Worm (Caenorhabditis elegans) whole organism, late embryonic: ENCODE data around the gene clh-3.

Source experiments
- ama-1 ChIP-seq: fragments of 150-350 bp; optimal IDR thresholded peaks from 2 replicates; lab custom pipeline; 2014
- elt-2 ChIP-seq: sonication (generic microtip); optimal IDR thresholded peaks from 2 replicates; lab custom pipeline; 2016; ENCODE audit warnings: missing genetic modification reagents, missing genetic modification characterization, missing compliant biosample characterization
- fkh-10 ChIP-seq: fragments of 150-350 bp; optimal IDR thresholded peaks from 2 replicates; lab custom pipeline; 2014; ENCODE audit warnings: missing biosample characterization, missing genetic modification reagents, missing genetic modification characterization
- hlh-6 ChIP-seq: sonication (generic microtip); optimal IDR thresholded peaks from 2 replicates; lab custom pipeline; 2016; ENCODE audit warnings: missing genotype, missing genetic modification characterization, missing compliant biosample characterization
- hlh-8 ChIP-seq: sonication (generic microtip); optimal IDR thresholded peaks from 2 replicates; lab custom pipeline; 2016; ENCODE audit warnings: missing genotype, missing genetic modification characterization, missing compliant biosample characterization
- nhr-232 ChIP-seq: sonication (generic microtip); optimal IDR thresholded peaks from 2 replicates; lab custom pipeline; 2016; ENCODE audit warnings: missing genetic modification characterization, missing compliant biosample characterization
- pag-3 ChIP-seq: sonication (generic microtip); optimal IDR thresholded peaks from 2 replicates; lab custom pipeline; 2016; ENCODE audit warnings: missing compliant biosample characterization, missing genetic modification characterization, borderline replicate concordance
- pax-1 ChIP-seq: fragments of 150-350 bp; optimal IDR thresholded peaks from 2 replicates; lab custom pipeline; 2014; ENCODE audit warnings: missing biosample characterization, missing genetic modification characterization
- pha-4 ChIP-seq: fragments of 150-350 bp; optimal IDR thresholded peaks from 2 replicates; lab custom pipeline; 2018; ENCODE audit warnings: missing biosample characterization, missing genetic modification reagents, missing genetic modification characterization
- rnt-1 ChIP-seq: sonication (generic microtip); optimal IDR thresholded peaks from 2 replicates; lab custom pipeline; 2016; ENCODE audit warnings: missing genetic modification characterization, missing compliant biosample characterization
- sdc-2 ChIP-seq: sonication (generic microtip); optimal IDR thresholded peaks from 2 replicates; lab custom pipeline; 2016; ENCODE audit warnings: missing genotype, missing genetic modification characterization, missing compliant biosample characterization
- syd-9 ChIP-seq: sonication (generic microtip); optimal IDR thresholded peaks from 2 replicates; lab custom pipeline; 2016; ENCODE audit warnings: mild to moderate bottlenecking, missing genetic modification characterization, moderate library complexity, missing compliant biosample characterization

DNA sequence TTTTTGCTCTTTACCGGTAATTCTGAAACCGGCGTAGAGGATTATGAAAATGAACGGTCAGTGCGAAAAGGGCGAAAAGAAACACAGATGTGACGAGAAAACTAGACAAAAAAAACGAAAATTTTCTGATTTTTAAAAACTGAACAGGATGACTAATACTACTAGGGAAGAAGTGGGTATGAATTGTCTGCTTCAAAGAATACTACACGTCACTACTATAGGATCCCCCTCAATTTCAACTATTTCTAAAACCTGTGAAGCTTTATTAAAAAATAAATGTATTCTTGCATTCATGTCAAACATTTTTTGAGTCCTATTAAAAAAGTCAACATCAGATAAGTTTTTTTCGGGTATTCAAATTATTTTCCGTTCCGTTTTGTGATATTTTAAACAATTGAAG lies 1.6 kb downstream of the clh-3 start:
- TF ChIP-seq hlh-8 (tag; lab: Kevin White, UChicago) (no peak), fkh-10 (GFP tag; lab: Kevin White, UChicago) (no peak), elt-2 (no peak), nhr-232 (tag; lab: Kevin White, UChicago) (no peak), rnt-1 (tag; lab: Kevin White, UChicago) (no peak), sdc-2 (tag; lab: Kevin White, UChicago) (no peak), pax-1 (tag; lab: Kevin White, UChicago) (no peak), pag-3 (no peak), ama-1 (lab: Kevin White, UChicago) (no peak), syd-9 (no peak), pha-4 (tag; lab: Kevin White, UChicago) (no peak), hlh-6 (tag; lab: Kevin White, UChicago) (no peak)
